Fruit fly (Drosophila melanogaster) whole organism, embryonic: ENCODE data around the gene CG14082.

Experiments used
- Ada2b ChIP-seq: fragments of 200-800 bp; sonication (Bioruptor generic); IDR thresholded peaks from 2 replicates; pipeline ENCODE4 v1.3.6; 2022; ENCODE audit warnings: missing biosample characterization, missing genetic modification characterization
- C15 ChIP-seq: fragments of 200-800 bp; sonication (Bioruptor generic); IDR thresholded peaks from 3 replicates; pipeline ENCODE4 v1.3.6; 2022; ENCODE audit warnings: missing biosample characterization, missing genetic modification characterization
- CG10366 ChIP-seq: fragments of 200-800 bp; sonication (Bioruptor generic); IDR thresholded peaks from 2 replicates; pipeline ENCODE4 v1.3.6; 2022; ENCODE audit warnings: missing biosample characterization, missing genetic modification characterization
- CG11696 ChIP-seq: fragments of 200-800 bp; sonication (Bioruptor generic); IDR thresholded peaks from 2 replicates; pipeline ENCODE4 v1.3.6; 2022; ENCODE audit warnings: missing biosample characterization, missing genetic modification characterization
- CG11723 ChIP-seq: fragments of 200-800 bp; sonication (Bioruptor generic); optimal IDR thresholded peaks from 2 replicates; lab custom pipeline; 2017; ENCODE audit warnings: missing biosample characterization, mild to moderate bottlenecking, missing genetic modification characterization
- CG13894 ChIP-seq: fragments of 200-800 bp; sonication (Bioruptor generic); optimal IDR thresholded peaks from 3 replicates; lab custom pipeline; 2018; ENCODE audit warnings: missing biosample characterization, mild to moderate bottlenecking, missing genetic modification characterization, moderate library complexity
- CG14014 ChIP-seq: fragments of 200-800 bp; sonication (Bioruptor generic); IDR thresholded peaks from 2 replicates; pipeline ENCODE4 v1.3.6; 2022; ENCODE audit warnings: missing biosample characterization, missing genetic modification characterization
- CG14860 ChIP-seq: fragments of 200-800 bp; sonication (Bioruptor generic); IDR thresholded peaks from 3 replicates; pipeline ENCODE4 v1.3.6; 2022; ENCODE audit warnings: missing biosample characterization, missing genetic modification characterization; ENCODE audit not compliant: partially characterized antibody
- CG17829 ChIP-seq: fragments of 200-800 bp; optimal IDR thresholded peaks from 2 replicates; lab custom pipeline; 2019; ENCODE audit warnings: missing biosample characterization, mild to moderate bottlenecking, missing genetic modification characterization, moderate library complexity
- CG18599 ChIP-seq: fragments of 200-800 bp; sonication (Bioruptor generic); optimal IDR thresholded peaks from 3 replicates; lab custom pipeline; 2017; ENCODE audit warnings: missing biosample characterization, missing genetic modification characterization, mild to moderate bottlenecking, moderate library complexity, missing genetic modification reagents
- CG2129 ChIP-seq: fragments of 200-800 bp; sonication (Bioruptor generic); IDR thresholded peaks from 2 replicates; pipeline ENCODE4 v1.3.6; 2022; ENCODE audit warnings: missing biosample characterization, missing genetic modification characterization; ENCODE audit not compliant: partially characterized antibody
- CG5245 ChIP-seq: fragments of 200-800 bp; sonication (Bioruptor generic); optimal IDR thresholded peaks from 3 replicates; lab custom pipeline; 2016; ENCODE audit warnings: missing biosample characterization, missing genetic modification characterization
- CG7357 ChIP-seq: fragments of 200-800 bp; sonication (Bioruptor generic); IDR thresholded peaks from 3 replicates; pipeline ENCODE4 v1.3.6; 2022; ENCODE audit warnings: missing biosample characterization, missing genetic modification characterization
- CG7839 ChIP-seq: fragments of 200-800 bp; sonication (Bioruptor generic); optimal IDR thresholded peaks from 3 replicates; lab custom pipeline; 2018; ENCODE audit warnings: missing biosample characterization, mild to moderate bottlenecking, missing genetic modification characterization, moderate library complexity
- CG8765 ChIP-seq: fragments of 200-800 bp; sonication (Bioruptor generic); IDR thresholded peaks from 2 replicates; pipeline ENCODE4 v1.3.6; 2022; ENCODE audit warnings: missing biosample characterization, missing genetic modification characterization
- CG9215 ChIP-seq: fragments of 200-800 bp; sonication (Bioruptor generic); IDR thresholded peaks from 2 replicates; pipeline ENCODE4 v1.3.6; 2022; ENCODE audit warnings: missing biosample characterization, missing genetic modification characterization
- CG9437 ChIP-seq: fragments of 200-800 bp; sonication (Bioruptor generic); optimal IDR thresholded peaks from 2 replicates; lab custom pipeline; 2018; ENCODE audit warnings: missing biosample characterization, mild to moderate bottlenecking, missing genetic modification characterization
- Dp ChIP-seq: fragments of 200-800 bp; sonication (Bioruptor generic); optimal IDR thresholded peaks from 2 replicates; lab custom pipeline; 2018; ENCODE audit warnings: missing biosample characterization, mild to moderate bottlenecking, missing genetic modification characterization, moderate library complexity
- Gug ChIP-seq: fragments of 200-800 bp; sonication (Bioruptor generic); IDR thresholded peaks from 4 replicates; pipeline ENCODE4 v1.3.6; 2022; ENCODE audit warnings: missing biosample characterization, missing genetic modification characterization
- Hsf ChIP-seq: fragments of 200-800 bp; sonication (Bioruptor generic); optimal IDR thresholded peaks from 3 replicates; lab custom pipeline; 2016; ENCODE audit warnings: missing biosample characterization, missing genetic modification characterization
- Jarid2 ChIP-seq: fragments of 200-800 bp; sonication (Bioruptor generic); optimal IDR thresholded peaks from 3 replicates; lab custom pipeline; 2017; ENCODE audit warnings: mild to moderate bottlenecking, missing biosample characterization, missing genetic modification reagents, missing genetic modification characterization
- MBD-R2 ChIP-seq: fragments of 200-800 bp; sonication (Bioruptor generic); IDR thresholded peaks from 2 replicates; pipeline ENCODE4 v1.3.6; 2022; ENCODE audit warnings: missing biosample characterization, missing genetic modification characterization
- MTF-1 ChIP-seq: fragments of 200-800 bp; sonication (Bioruptor generic); optimal IDR thresholded peaks from 2 replicates; lab custom pipeline; 2018; ENCODE audit warnings: missing biosample characterization, mild to moderate bottlenecking, missing genetic modification characterization, borderline replicate concordance
- NC2β ChIP-seq: fragments of 200-800 bp; sonication (Bioruptor generic); optimal IDR thresholded peaks from 2 replicates; lab custom pipeline; 2016; ENCODE audit warnings: missing biosample characterization, missing genetic modification characterization
- Neu2 ChIP-seq: fragments of 200-800 bp; sonication (Bioruptor generic); optimal IDR thresholded peaks from 3 replicates; lab custom pipeline; 2016; ENCODE audit warnings: missing biosample characterization, missing genetic modification characterization, borderline replicate concordance
- Pdp1 ChIP-seq, 2 experiments: fragments of 200-800 bp; sonication (Bioruptor generic); optimal IDR thresholded peaks; 3 replicates each; lab custom pipeline; 2016; ENCODE audit warnings: missing biosample characterization in 2 of 2, missing genetic modification characterization in 2 of 2, mild to moderate bottlenecking in 1 of 2, moderate library complexity in 1 of 2
- Sin3A ChIP-seq: fragments of >200 bp; optimal IDR thresholded peaks from 2 replicates; lab custom pipeline; 2018
- ac ChIP-seq: fragments of 200-800 bp; sonication (Bioruptor generic); optimal IDR thresholded peaks from 3 replicates; lab custom pipeline; 2017; ENCODE audit warnings: missing biosample characterization, mild to moderate bottlenecking, missing genetic modification characterization
- chn ChIP-seq: fragments of 200-800 bp; sonication (Bioruptor generic); optimal IDR thresholded peaks from 2 replicates; lab custom pipeline; 2016; ENCODE audit warnings: missing biosample characterization, missing genetic modification characterization
- crc ChIP-seq: fragments of 200-800 bp; sonication (Bioruptor generic); optimal IDR thresholded peaks from 2 replicates; lab custom pipeline; 2016; ENCODE audit warnings: missing biosample characterization, missing genetic modification characterization
- dmrt99B ChIP-seq: fragments of 200-800 bp; sonication (Bioruptor generic); optimal IDR thresholded peaks from 2 replicates; lab custom pipeline; 2018; ENCODE audit warnings: missing biosample characterization, mild to moderate bottlenecking, missing genetic modification characterization, moderate library complexity
- en ChIP-seq: fragments of 200-800 bp; sonication (Bioruptor generic); optimal IDR thresholded peaks from 2 replicates; lab custom pipeline; 2016; ENCODE audit warnings: missing biosample characterization, missing genetic modification characterization
- ewg ChIP-seq: fragments of 200-800 bp; sonication (Bioruptor generic); optimal IDR thresholded peaks from 3 replicates; lab custom pipeline; 2017; ENCODE audit warnings: mild to moderate bottlenecking, missing biosample characterization, missing genetic modification reagents, missing genetic modification characterization
- grn ChIP-seq: fragments of 200-800 bp; sonication (Bioruptor generic); optimal IDR thresholded peaks from 3 replicates; lab custom pipeline; 2017; ENCODE audit warnings: missing biosample characterization, missing genetic modification characterization
- gsb-n ChIP-seq: fragments of 200-800 bp; sonication (Bioruptor generic); optimal IDR thresholded peaks from 3 replicates; lab custom pipeline; 2018; ENCODE audit warnings: missing biosample characterization, mild to moderate bottlenecking, missing genetic modification characterization
- inv ChIP-seq: fragments of 200-800 bp; sonication (Bioruptor generic); IDR thresholded peaks from 2 replicates; pipeline ENCODE4 v1.3.6; 2022; ENCODE audit warnings: missing biosample characterization, missing genetic modification characterization; ENCODE audit not compliant: partially characterized antibody
- kay ChIP-seq: fragments of 200-800 bp; sonication (Bioruptor generic); optimal IDR thresholded peaks from 2 replicates; lab custom pipeline; 2016; ENCODE audit warnings: missing biosample characterization, missing genetic modification characterization
- lbe ChIP-seq: fragments of 200-800 bp; sonication (Bioruptor generic); optimal IDR thresholded peaks from 2 replicates; lab custom pipeline; 2016; ENCODE audit warnings: missing biosample characterization, mild to moderate bottlenecking, missing genetic modification characterization
- lilli ChIP-seq: fragments of 200-800 bp; sonication (Bioruptor generic); optimal IDR thresholded peaks from 3 replicates; lab custom pipeline; 2016; ENCODE audit warnings: missing biosample characterization, missing genetic modification characterization
- nau ChIP-seq: fragments of 200-800 bp; sonication (Bioruptor generic); optimal IDR thresholded peaks from 3 replicates; lab custom pipeline; 2017; ENCODE audit warnings: missing biosample characterization, mild to moderate bottlenecking, missing genetic modification characterization, missing genetic modification reagents
- onecut ChIP-seq: fragments of 200-800 bp; sonication (Bioruptor generic); IDR thresholded peaks from 2 replicates; pipeline ENCODE4 v1.3.6; 2022; ENCODE audit warnings: missing biosample characterization, missing genetic modification characterization
- pho ChIP-seq: fragments of 200-800 bp; sonication (Bioruptor generic); optimal IDR thresholded peaks from 2 replicates; lab custom pipeline; 2016; ENCODE audit warnings: missing biosample characterization, missing genetic modification characterization
- pum ChIP-seq: fragments of 200-800 bp; sonication (Bioruptor generic); optimal IDR thresholded peaks from 2 replicates; lab custom pipeline; 2016; ENCODE audit warnings: missing biosample characterization, missing genetic modification characterization
- rib ChIP-seq: fragments of 200-800 bp; sonication (Bioruptor generic); IDR thresholded peaks from 2 replicates; pipeline ENCODE4 v1.3.6; 2022; ENCODE audit warnings: missing biosample characterization, missing genetic modification characterization
- sna ChIP-seq: fragments of 200-800 bp; sonication (Bioruptor generic); IDR thresholded peaks from 2 replicates; pipeline ENCODE4 v1.3.6; 2022; ENCODE audit warnings: missing biosample characterization, missing genetic modification characterization; ENCODE audit not compliant: partially characterized antibody
- tna ChIP-seq: fragments of 200-800 bp; sonication (Bioruptor generic); IDR thresholded peaks from 2 replicates; pipeline ENCODE4 v1.3.6; 2022; ENCODE audit warnings: missing biosample characterization, missing genetic modification characterization; ENCODE audit not compliant: partially characterized antibody
- twi ChIP-seq: fragments of 200-800 bp; optimal IDR thresholded peaks from 2 replicates; lab custom pipeline; 2019; ENCODE audit warnings: missing biosample characterization, mild to moderate bottlenecking, missing genetic modification characterization, moderate library complexity
- unpg ChIP-seq: fragments of 200-800 bp; sonication (Bioruptor generic); optimal IDR thresholded peaks from 3 replicates; lab custom pipeline; 2018; ENCODE audit warnings: missing biosample characterization, mild to moderate bottlenecking, missing genetic modification characterization, moderate library complexity
- z ChIP-seq: fragments of 200-800 bp; sonication (Bioruptor generic); IDR thresholded peaks from 3 replicates; pipeline ENCODE4 v1.3.6; 2022; ENCODE audit warnings: missing biosample characterization, missing genetic modification characterization

CG14082 gene

dm6 chr3L:19073029-19073908 is 65.5 kb downstream of the CG14082 start (continued):
- no peak for TF ChIP-seq grn (GFP tag; lab: Kevin White, UChicago)
- TF ChIP-seq onecut (GFP tag; lab: Robert Waterston, UW) = peak; percentile 55
- TF ChIP-seq z (GFP tag; lab: Robert Waterston, UW) = no peak
- no peak for TF ChIP-seq Sin3A (lab: Kevin White, UChicago)
- TF ChIP-seq chn (GFP tag; lab: Kevin White, UChicago) = no peak
- no peak for TF ChIP-seq MTF-1 (GFP tag; lab: Kevin White, UChicago)
- no peak for TF ChIP-seq Hsf (GFP tag; lab: Kevin White, UChicago)
- TF ChIP-seq CG14014 (GFP tag; lab: Robert Waterston, UW) = no peak
- peak; percentile 17 for TF ChIP-seq CG18599
- TF ChIP-seq Pdp1 (GFP tag; optimal IDR thresholded peaks at IDR 0.05; lab: Kevin White, UChicago) = peak in 1 of 2 experiments; percentile 67
- no peak for TF ChIP-seq MBD-R2 (GFP tag; lab: Robert Waterston, UW)
- TF ChIP-seq CG5245 (GFP tag; lab: Kevin White, UChicago) = no peak
- TF ChIP-seq Ada2b (GFP tag; lab: Robert Waterston, UW) = no peak
- TF ChIP-seq pum (GFP tag; lab: Kevin White, UChicago) = no peak
- TF ChIP-seq CG9215 (GFP tag; lab: Robert Waterston, UW) = no peak
- TF ChIP-seq CG2129 = no peak
- no peak for TF ChIP-seq crc
- no peak for TF ChIP-seq inv
- TF ChIP-seq gsb-n (tag; lab: Kevin White, UChicago) = no peak
- peak; percentile 20 for TF ChIP-seq dmrt99B (tag; lab: Kevin White, UChicago)
- no peak for TF ChIP-seq pho (GFP tag; lab: Kevin White, UChicago)
- no peak for TF ChIP-seq lilli (GFP tag; lab: Kevin White, UChicago)
- TF ChIP-seq lbe (GFP tag; lab: Kevin White, UChicago) = no peak
- TF ChIP-seq rib = no peak
- no peak for TF ChIP-seq CG7839 (tag; lab: Kevin White, UChicago)
- TF ChIP-seq tna (GFP tag; lab: Robert Waterston, UW) = no peak
- no peak for TF ChIP-seq CG13894 (tag; lab: Kevin White, UChicago)
- no peak for TF ChIP-seq CG17829 (tag; lab: Kevin White, UChicago)
- TF ChIP-seq twi = no peak
- TF ChIP-seq ewg = peak; percentile 37
- TF ChIP-seq kay (GFP tag; lab: Kevin White, UChicago) = peak; percentile 19
- no peak for TF ChIP-seq ac (GFP tag; lab: Kevin White, UChicago)
- no peak for TF ChIP-seq CG9437 (GFP tag; lab: Kevin White, UChicago)
- no peak for TF ChIP-seq Jarid2 (GFP tag; lab: Kevin White, UChicago)
- TF ChIP-seq unpg (GFP tag; lab: Kevin White, UChicago) = no peak
- TF ChIP-seq nau (GFP tag; lab: Kevin White, UChicago) = peak; percentile 7
- no peak for TF ChIP-seq NC2β (GFP tag; lab: Kevin White, UChicago)
- TF ChIP-seq C15 (GFP tag; lab: Robert Waterston, UW) = no peak
- TF ChIP-seq CG7357 (GFP tag; lab: Robert Waterston, UW) = no peak
- no peak for TF ChIP-seq CG11696 (GFP tag; lab: Robert Waterston, UW)
- TF ChIP-seq Neu2 (GFP tag; lab: Kevin White, UChicago) = no peak
- no peak for TF ChIP-seq en (GFP tag; lab: Kevin White, UChicago)
- TF ChIP-seq CG11723 (GFP tag; lab: Kevin White, UChicago) = peak; percentile 31
- no peak for TF ChIP-seq Gug (GFP tag; lab: Robert Waterston, UW)
- TF ChIP-seq CG14860 (GFP tag; lab: Robert Waterston, UW) = no peak
- 0 out of 2 replicates have a peak, but pooled peaks have one; percentile 17 for TF ChIP-seq CG8765 (GFP tag; lab: Robert Waterston, UW)
- TF ChIP-seq sna (GFP tag; lab: Robert Waterston, UW) = 0 out of 2 replicates have a peak, but pooled peaks have one; percentile 18
- no peak for TF ChIP-seq CG10366 (GFP tag; lab: Robert Waterston, UW)
- no peak for TF ChIP-seq Dp (GFP tag; lab: Kevin White, UChicago)
